Fruit fly (Drosophila melanogaster): ENCODE measurements around the gene Taf3.

Taf3 gene

DNA sequence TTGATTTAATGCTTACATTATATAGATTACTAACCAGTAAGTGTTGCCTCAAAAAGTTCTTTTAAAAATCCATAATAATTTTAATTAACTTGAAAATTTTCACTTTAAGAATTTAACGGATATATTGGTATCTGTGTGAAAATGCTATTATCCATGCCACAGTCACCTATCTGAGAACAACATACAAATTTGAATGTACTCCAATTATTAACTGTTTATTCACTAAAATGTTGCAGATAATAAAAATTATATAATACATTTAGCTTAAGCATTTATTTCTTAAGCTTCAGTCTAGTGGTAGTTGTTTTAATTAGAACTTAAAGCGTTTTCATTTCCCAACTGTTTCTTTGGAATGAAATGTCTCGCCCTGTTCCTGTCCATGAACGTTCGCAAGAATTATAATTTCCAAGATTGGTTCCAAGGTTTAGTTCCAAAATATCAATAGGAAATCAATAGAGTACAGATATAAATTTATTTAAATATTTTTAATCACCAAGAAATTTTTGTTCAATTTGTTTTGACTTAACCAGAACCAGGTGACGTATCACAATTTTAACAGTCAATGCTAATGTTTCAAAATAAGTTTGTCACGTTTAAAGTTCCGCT is 21.4 kb downstream of the Taf3 start, which contains the start of gene CaMKI:
CaMKI (plus strand) TSS at position 392 of the 606 bp plus-strand sequence.
- TF ChIP-seq CG8478 (optimal IDR thresholded peaks at IDR 0.05) (no peak), CTCF (optimal IDR thresholded peaks at IDR 0.05) (no peak)

DNA sequence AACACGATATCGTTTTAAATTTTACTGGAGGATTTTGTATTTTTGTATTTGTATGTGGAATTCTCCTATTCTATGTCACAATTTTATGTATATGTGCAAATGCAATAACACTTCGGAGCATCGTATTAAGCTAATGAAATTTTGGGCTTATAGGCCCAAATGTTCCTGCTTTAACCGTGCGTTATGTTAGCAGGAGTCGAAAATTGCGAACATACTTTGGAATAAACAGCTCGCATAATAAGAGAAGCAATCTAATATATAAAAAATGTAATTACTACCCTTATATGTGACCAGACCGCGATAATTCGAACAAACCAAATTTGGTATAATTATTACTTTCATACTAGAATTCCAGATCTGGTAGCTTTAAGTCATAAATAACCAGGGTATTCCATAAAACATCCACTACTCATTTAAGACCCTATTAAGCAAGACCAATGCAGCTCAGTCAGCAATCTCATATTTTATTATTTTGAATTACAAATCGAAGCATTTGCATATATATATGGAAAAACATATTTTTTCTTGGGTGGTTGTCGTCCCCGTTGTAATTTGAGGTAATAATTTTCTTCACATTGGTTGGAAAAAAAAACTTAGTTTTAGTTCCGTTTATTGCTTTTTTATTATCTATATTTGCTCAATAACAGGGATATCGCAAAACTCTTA is 22.9 kb downstream of the Taf3 start, which contains the start of gene lgs:
lgs (minus strand) TSS at position 320 of the 666 bp plus-strand sequence.
- TF ChIP-seq CG8478 (optimal IDR thresholded peaks at IDR 0.05) (no peak), CTCF (optimal IDR thresholded peaks at IDR 0.05) (no peak)

DNA sequence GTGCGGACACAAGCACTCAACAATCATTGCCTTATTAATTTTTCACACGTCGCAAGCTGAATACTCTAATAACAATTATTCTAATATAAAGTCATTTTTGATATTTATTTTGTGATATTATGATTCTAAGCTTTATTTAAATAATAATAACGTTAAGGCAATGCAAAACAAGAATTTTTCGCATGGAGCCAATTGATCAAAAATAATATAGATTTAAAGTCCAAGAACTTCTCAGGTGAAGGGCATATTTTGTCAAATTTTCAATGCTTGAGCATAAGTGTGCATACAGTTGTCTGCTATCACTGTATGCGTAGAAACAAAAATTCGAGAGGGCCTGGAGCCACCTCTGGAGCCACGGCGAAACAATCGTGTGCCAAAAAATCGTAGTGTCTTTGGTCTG is 32.3 kb downstream of the Taf3 start:
- TF ChIP-seq CG8478 (optimal IDR thresholded peaks at IDR 0.05) (no peak), CTCF (optimal IDR thresholded peaks at IDR 0.05) (no peak)

DNA sequence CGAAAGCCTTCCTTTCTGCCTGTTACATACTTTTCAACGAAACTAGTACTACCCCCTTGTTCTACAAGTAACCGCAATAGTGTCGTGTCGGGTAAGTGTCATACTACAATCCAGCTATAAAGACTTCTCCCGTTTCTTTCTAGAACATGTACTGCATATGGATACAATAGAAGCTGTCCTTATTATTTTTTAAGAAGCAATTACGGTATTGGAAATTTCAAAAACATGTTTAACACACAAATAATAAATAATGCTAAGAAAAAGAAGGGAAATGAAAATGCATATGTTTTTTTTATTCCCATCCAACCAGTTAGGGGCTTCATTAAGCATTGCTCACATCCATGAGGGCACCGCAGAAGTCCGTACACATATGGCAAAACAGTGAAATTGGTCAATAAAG is 37.1 kb downstream of the Taf3 start:
- TF ChIP-seq CG8478 (optimal IDR thresholded peaks at IDR 0.05) (no peak), CTCF (optimal IDR thresholded peaks at IDR 0.05) (no peak)

DNA sequence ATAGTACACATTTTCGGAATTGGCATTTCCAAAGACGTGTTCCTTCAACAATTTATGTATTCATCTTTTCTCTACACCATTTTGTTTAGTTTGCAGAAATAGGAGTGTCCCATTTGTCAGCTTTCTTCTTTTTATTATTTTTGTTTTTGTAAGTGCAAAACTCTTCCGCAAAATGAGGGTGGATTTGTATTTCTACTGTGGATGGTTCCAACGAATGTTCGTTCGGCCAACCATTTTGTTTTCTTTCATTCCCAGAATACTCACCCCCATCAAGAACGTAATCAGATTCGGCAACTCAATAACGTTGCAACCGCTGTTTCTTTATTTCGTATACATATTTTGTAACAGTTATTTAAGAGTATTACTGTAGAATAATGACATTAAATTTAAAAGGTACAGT is 38.4 kb downstream of the Taf3 start:
- TF ChIP-seq CTCF (optimal IDR thresholded peaks at IDR 0.05) (no peak), CG8478 (optimal IDR thresholded peaks at IDR 0.05) (no peak)

DNA sequence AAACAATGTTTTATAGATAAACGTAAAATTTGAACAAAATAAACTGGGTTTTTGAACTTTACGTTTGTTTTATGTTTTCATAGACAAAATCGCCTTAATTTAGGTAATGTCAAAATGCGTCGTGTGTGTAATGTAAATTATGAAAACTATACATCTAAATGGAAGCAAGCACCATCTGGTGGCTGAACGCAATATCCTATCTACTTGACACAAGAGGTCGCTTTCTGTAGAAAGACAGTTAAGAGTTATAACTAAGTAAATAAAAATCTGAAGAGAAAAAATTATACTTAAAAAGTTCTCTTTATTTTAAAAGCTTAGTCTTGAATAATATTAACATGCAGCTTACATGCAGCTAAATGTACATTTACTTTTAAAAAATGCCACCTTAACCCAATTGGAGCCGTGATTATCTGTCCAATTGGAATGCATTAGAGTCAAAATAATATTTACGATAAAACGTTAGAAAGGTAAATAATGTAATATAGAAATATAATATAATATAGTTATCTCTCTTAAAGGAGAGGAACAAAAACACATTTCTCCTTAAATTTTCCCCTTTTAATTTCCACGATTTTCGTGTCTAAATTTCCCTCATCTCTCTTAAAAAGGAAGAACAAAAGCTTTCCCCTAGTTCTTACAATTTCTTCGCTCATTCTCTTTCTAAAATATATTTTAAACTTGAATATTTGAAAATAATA is 41.8 kb downstream of the Taf3 start:
- no peak for TF ChIP-seq CG8478 (optimal IDR thresholded peaks at IDR 0.05)
- TF ChIP-seq CTCF (optimal IDR thresholded peaks at IDR 0.05): peak; percentile 92 to 98

DNA sequence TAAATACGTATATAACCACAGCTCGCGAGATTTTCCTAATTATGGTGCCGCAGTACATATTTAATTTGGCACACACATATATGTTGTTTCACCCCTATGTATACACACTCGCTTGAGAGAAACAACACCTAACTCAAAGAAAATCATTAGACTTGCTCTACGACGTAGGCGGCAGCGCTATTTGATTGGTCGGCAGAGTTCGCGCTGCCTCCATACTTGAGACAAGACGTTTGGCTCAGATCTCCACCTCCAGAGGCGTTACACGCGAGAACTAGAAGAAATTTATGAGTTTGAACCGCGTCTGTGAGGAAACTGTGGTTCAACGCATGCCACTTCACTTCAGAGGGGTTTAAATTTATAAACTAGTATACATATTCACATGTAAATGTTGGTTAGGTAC is 43.3 kb downstream of the Taf3 start:
- TF ChIP-seq CG8478 (optimal IDR thresholded peaks at IDR 0.05) (no peak), CTCF (optimal IDR thresholded peaks at IDR 0.05) (no peak)

DNA sequence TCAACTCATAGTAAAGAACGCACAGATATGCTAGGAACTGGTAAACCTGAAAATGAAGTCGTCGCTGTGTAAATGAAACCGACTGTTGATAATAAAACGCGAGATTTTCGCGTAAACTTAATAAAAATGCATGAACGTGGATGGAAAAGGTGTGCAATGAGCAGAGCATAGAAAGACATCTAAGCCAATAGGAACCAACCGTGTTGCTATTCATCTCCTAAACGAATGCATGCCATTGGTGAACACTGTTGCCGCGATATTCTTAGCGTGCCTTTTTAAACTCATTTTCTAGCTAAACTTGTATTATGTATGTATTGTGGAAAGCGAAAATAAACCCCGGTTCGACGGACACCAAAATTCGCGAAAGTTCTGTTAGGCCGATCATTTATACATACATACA is 44.9 kb downstream of the Taf3 start:
- TF ChIP-seq CG8478 (optimal IDR thresholded peaks at IDR 0.05) (no peak), CTCF (optimal IDR thresholded peaks at IDR 0.05) (no peak)

DNA sequence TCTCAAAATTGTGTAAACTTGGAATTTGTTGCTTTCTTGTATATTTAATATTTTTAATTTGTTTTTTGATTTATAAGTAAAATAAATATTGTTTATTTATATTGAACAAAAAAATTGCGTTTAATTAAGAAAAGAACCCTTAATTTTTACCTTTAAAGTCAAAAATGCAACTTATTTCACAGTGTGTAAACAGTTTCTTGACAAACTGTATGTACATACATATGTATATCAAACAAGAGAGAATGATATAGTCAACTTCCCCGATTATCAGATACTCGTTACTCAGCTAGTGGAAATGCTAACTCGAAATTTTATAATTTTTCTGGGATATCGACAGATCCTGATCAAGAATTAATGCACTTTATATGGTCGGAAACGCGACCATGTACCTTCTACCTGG is 45.6 kb downstream of the Taf3 start:
- TF ChIP-seq CTCF (optimal IDR thresholded peaks at IDR 0.05): no peak
- TF ChIP-seq CG8478 (optimal IDR thresholded peaks at IDR 0.05): no peak

DNA sequence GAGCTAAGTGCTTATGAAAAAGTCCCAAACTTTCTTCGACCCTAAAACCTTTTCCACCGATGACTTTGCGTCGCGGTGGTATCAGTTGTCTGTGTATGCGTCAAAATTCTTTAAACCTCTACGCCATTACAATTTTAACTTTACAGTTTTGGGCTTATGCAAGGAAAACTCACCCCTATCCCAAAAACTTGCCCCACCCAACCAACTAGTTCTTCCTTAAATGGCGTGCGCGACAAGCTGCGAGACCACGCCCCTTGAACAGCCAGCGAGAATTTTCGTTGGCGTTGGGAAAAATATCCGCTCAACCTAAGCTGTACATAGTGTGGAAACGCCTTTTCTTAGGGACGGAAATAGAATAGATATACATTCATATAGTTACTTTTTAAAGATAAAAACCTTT is 47.9 kb downstream of the Taf3 start:
- TF ChIP-seq CTCF (optimal IDR thresholded peaks at IDR 0.05): no peak

DNA sequence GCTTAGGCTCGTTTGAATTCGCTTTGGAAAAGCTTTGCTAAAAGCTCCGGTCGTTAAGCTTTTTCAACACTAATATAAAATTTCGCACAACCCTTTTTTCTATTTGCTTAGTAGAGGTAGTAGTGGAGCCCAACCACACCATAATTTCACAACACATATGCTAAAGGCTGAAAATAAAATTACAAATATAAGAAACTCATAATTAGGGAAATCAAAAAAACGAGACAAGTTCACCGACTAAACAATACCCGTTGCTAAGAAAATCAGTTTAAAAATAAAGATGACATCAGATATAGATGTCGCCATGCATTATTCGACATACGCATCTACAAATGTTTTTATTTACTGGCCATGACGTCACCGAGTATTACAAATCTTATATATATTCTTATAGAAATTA is 50.3 kb downstream of the Taf3 start:
- no peak for TF ChIP-seq CG8478 (optimal IDR thresholded peaks at IDR 0.05)
- peak; percentile 64 to 86 for TF ChIP-seq CTCF (optimal IDR thresholded peaks at IDR 0.05)

DNA sequence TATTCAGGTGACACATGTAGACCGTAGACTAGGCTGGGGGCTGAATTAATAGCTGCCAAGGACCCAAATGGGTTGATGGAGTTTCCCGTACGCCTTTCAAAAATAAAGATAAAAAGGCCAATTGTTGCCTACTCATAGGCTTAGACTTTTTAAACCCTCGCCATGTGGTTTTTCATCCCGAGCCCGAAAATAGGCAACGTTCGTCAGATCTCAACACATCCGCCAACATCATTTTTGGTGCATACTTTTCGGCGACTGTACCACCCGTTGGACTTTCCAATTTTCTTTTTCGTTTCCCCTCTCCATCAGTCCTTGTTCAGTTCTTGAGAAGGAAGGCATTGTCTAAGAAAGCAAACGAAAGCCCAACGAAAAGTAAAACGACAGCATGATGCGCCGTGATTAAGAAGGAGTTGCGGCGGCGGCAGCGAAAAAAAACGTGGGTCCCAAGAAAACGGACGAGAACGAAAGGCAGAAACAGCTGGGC is 51.2 kb downstream of the Taf3 start:
- TF ChIP-seq CTCF (optimal IDR thresholded peaks at IDR 0.05): peak; percentile 42 to 43

DNA sequence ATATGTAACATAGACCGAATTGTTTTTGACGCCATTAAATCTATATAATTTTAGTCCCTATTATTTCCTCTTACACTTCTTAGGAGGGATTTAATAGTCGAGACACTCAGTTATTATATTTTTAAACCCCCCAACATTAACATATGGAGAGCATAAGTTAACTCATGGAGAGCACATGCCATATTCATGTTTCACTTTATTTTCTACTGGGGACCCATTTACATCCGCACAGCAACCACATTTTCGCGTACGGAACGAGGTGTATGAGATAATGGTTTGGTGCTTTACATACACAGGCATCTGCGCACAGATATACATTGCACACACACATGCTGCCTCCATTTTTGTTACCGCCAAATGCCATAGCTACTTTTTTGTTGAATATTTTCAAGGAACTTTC is 55.1 kb downstream of the Taf3 start:
- no peak for TF ChIP-seq CG8478 (optimal IDR thresholded peaks at IDR 0.05)
- no peak for TF ChIP-seq CTCF (optimal IDR thresholded peaks at IDR 0.05)

Measured in S2 (cell line).